Fruit fly (Drosophila melanogaster) whole organism, embryonic: ENCODE data around the gene CG14659.
A peak's percentile ranks its signal among the peaks of the same experiment; 100 is the strongest.

Source experiments
- Ada2b ChIP-seq: fragments of 200-800 bp; sonication (Bioruptor generic); IDR thresholded peaks from 2 replicates; pipeline ENCODE4 v1.3.6; 2022; ENCODE audit warnings: missing biosample characterization, missing genetic modification characterization
- Awh ChIP-seq: fragments of 200-800 bp; sonication (Bioruptor generic); IDR thresholded peaks from 2 replicates; pipeline ENCODE4, ENCODE4 v1.3.6; 2022; ENCODE audit warnings: missing biosample characterization, missing genetic modification characterization
- CG10431 ChIP-seq: fragments of 200-800 bp; sonication (Bioruptor generic); optimal IDR thresholded peaks from 3 replicates; lab custom pipeline; 2018; ENCODE audit warnings: missing biosample characterization, mild to moderate bottlenecking, missing genetic modification characterization
- CG11560 ChIP-seq: fragments of 200-800 bp; sonication (Bioruptor generic); IDR thresholded peaks from 3 replicates; pipeline ENCODE4 v1.3.6; 2022; ENCODE audit warnings: missing biosample characterization, missing genetic modification characterization
- CG14667 ChIP-seq: fragments of 200-800 bp; sonication (Bioruptor generic); IDR thresholded peaks from 2 replicates; pipeline ENCODE4 v1.3.6; 2022; ENCODE audit warnings: missing biosample characterization, missing genetic modification characterization
- CG3163 ChIP-seq: fragments of 200-800 bp; sonication (Bioruptor generic); optimal IDR thresholded peaks from 3 replicates; lab custom pipeline; 2016; ENCODE audit warnings: missing biosample characterization, missing genetic modification characterization
- CG4730 ChIP-seq: fragments of 200-800 bp; sonication (Bioruptor generic); IDR thresholded peaks from 2 replicates; pipeline ENCODE4 v1.3.6; 2022; ENCODE audit warnings: missing biosample characterization, missing genetic modification characterization
- CG7786 ChIP-seq: fragments of 200-800 bp; sonication (Bioruptor generic); optimal IDR thresholded peaks from 2 replicates; lab custom pipeline; 2016; ENCODE audit warnings: missing biosample characterization, missing genetic modification characterization
- CG9817 ChIP-seq: fragments of 200-800 bp; sonication (Bioruptor generic); optimal IDR thresholded peaks from 2 replicates; lab custom pipeline; 2018; ENCODE audit warnings: missing biosample characterization, mild to moderate bottlenecking, missing genetic modification characterization, moderate library complexity
- Dfd ChIP-seq, 2 experiments: fragments of >200 bp; optimal IDR thresholded peaks; 2 replicates each; lab custom pipeline; 2017; ENCODE audit warnings: missing biosample characterization in 2 of 2, missing genetic modification characterization in 2 of 2
- Dip2 ChIP-seq: fragments of 200-800 bp; sonication (Bioruptor generic); IDR thresholded peaks from 2 replicates; pipeline ENCODE4 v1.3.6; 2022; ENCODE audit warnings: missing biosample characterization, missing genetic modification characterization
- H2.0 ChIP-seq: fragments of 200-800 bp; sonication (Bioruptor generic); IDR thresholded peaks from 2 replicates; pipeline ENCODE4 v1.3.6; 2022; ENCODE audit warnings: missing biosample characterization, missing genetic modification characterization
- HmgZ ChIP-seq: fragments of 200-800 bp; sonication (Bioruptor generic); optimal IDR thresholded peaks from 2 replicates; lab custom pipeline; 2018; ENCODE audit warnings: missing biosample characterization, mild to moderate bottlenecking, missing genetic modification characterization
- Hr39 ChIP-seq: fragments of >200 bp; optimal IDR thresholded peaks from 2 replicates; lab custom pipeline; 2017
- Spps ChIP-seq: fragments of 200-800 bp; sonication (Bioruptor generic); optimal IDR thresholded peaks from 2 replicates; lab custom pipeline; 2018; ENCODE audit warnings: missing biosample characterization, mild to moderate bottlenecking, missing genetic modification characterization
- Usf ChIP-seq: fragments of 200-800 bp; sonication (Bioruptor generic); optimal IDR thresholded peaks from 2 replicates; lab custom pipeline; 2017; ENCODE audit warnings: missing genotype, missing biosample characterization, missing genetic modification characterization
- ash1 ChIP-seq: fragments of 200-800 bp; sonication (Bioruptor generic); optimal IDR thresholded peaks from 2 replicates; lab custom pipeline; 2018; ENCODE audit warnings: missing biosample characterization, mild to moderate bottlenecking, missing genetic modification characterization
- bsh ChIP-seq, 2 experiments: fragments of 200-800 bp; sonication (Bioruptor generic); optimal IDR thresholded peaks; 2 replicates each; lab custom pipeline; 2017 to 2018; ENCODE audit warnings: mild to moderate bottlenecking in 2 of 2, missing biosample characterization in 2 of 2, missing genetic modification characterization in 2 of 2, moderate library complexity in 1 of 2
- corto ChIP-seq: fragments of 200-800 bp; sonication (Bioruptor generic); optimal IDR thresholded peaks from 2 replicates; lab custom pipeline; 2016; ENCODE audit warnings: missing biosample characterization, mild to moderate bottlenecking, missing genetic modification characterization, moderate library complexity
- dati ChIP-seq: fragments of 200-800 bp; sonication (Bioruptor generic); IDR thresholded peaks from 2 replicates; pipeline ENCODE4 v1.3.6; 2022; ENCODE audit warnings: missing biosample characterization, missing genetic modification characterization
- hb ChIP-seq: fragments of 200-800 bp; sonication (Bioruptor generic); IDR thresholded peaks from 3 replicates; pipeline ENCODE4 v1.3.6; 2022; ENCODE audit warnings: missing biosample characterization, missing genetic modification characterization; ENCODE audit not compliant: partially characterized antibody
- hth ChIP-seq: fragments of >200 bp; optimal IDR thresholded peaks from 2 replicates; lab custom pipeline; 2017; ENCODE audit warnings: inconsistent platforms
- jumu ChIP-seq: fragments of 200-800 bp; sonication (Bioruptor generic); optimal IDR thresholded peaks from 3 replicates; lab custom pipeline; 2016; ENCODE audit warnings: missing biosample characterization, missing genetic modification characterization
- lbe ChIP-seq: fragments of 200-800 bp; sonication (Bioruptor generic); optimal IDR thresholded peaks from 2 replicates; lab custom pipeline; 2016; ENCODE audit warnings: missing biosample characterization, mild to moderate bottlenecking, missing genetic modification characterization
- nom ChIP-seq: fragments of 200-800 bp; sonication (Bioruptor generic); optimal IDR thresholded peaks from 2 replicates; lab custom pipeline; 2017; ENCODE audit warnings: missing biosample characterization, missing genetic modification characterization, mild to moderate bottlenecking, moderate library complexity, missing genetic modification reagents
- oc ChIP-seq: fragments of 200-800 bp; sonication (Bioruptor generic); optimal IDR thresholded peaks from 2 replicates; lab custom pipeline; 2018; ENCODE audit warnings: missing biosample characterization, mild to moderate bottlenecking, missing genetic modification characterization, moderate library complexity
- pzg ChIP-seq: fragments of 200-800 bp; sonication (Bioruptor generic); optimal IDR thresholded peaks from 3 replicates; lab custom pipeline; 2018; ENCODE audit warnings: missing biosample characterization, mild to moderate bottlenecking, missing genetic modification characterization, moderate library complexity
- slou ChIP-seq: fragments of 200-800 bp; sonication (Bioruptor generic); optimal IDR thresholded peaks from 3 replicates; lab custom pipeline; 2016; ENCODE audit warnings: missing biosample characterization, missing genetic modification characterization
- so ChIP-seq: fragments of 200-800 bp; sonication (Bioruptor generic); IDR thresholded peaks from 3 replicates; pipeline ENCODE4 v1.3.6; 2022; ENCODE audit warnings: missing biosample characterization, missing genetic modification characterization
- sr ChIP-seq: fragments of 200-800 bp; sonication (Bioruptor generic); IDR thresholded peaks from 3 replicates; pipeline ENCODE4 v1.3.6; 2022; ENCODE audit warnings: missing biosample characterization, missing genetic modification characterization
- sug ChIP-seq: fragments of 200-800 bp; optimal IDR thresholded peaks from 2 replicates; lab custom pipeline; 2019; ENCODE audit warnings: missing biosample characterization, mild to moderate bottlenecking, missing genetic modification characterization, moderate library complexity
- vfl ChIP-seq: fragments of 200-800 bp; sonication (Bioruptor generic); optimal IDR thresholded peaks from 2 replicates; lab custom pipeline; 2016; ENCODE audit warnings: missing biosample characterization, missing genetic modification characterization
- wor ChIP-seq: fragments of 200-800 bp; sonication (Bioruptor generic); IDR thresholded peaks from 2 replicates; pipeline ENCODE4 v1.3.6; 2022; ENCODE audit warnings: missing biosample characterization, missing genetic modification characterization
- z ChIP-seq: fragments of 200-800 bp; sonication (Bioruptor generic); IDR thresholded peaks from 3 replicates; pipeline ENCODE4 v1.3.6; 2022; ENCODE audit warnings: missing biosample characterization, missing genetic modification characterization

Gene CG14659

DNA sequence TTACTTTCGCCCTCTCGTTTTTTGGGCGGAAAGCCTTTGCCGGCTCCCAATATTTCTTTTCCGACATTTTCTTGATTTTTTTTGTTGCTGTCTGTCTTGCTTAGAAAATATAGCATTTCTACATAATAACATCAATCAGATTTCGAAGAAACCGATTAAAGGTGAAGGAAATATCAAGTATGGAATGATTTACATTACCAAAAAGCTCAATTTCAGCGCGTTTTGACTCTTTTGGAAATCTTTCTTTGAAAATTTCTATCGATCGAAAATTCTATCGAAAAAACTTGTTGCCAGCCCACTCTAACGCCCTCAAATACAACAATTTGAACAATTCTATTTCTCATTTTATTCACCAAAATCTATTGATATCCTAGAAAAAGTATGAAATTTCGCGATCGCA is at the start of gene CG14659:
Gene CG14659, minus strand, starts transcription at position 101 of the 400 bp plus-strand sequence.
- TF ChIP-seq HmgZ (tag; lab: Kevin White, UChicago) (no peak), jumu (GFP tag; lab: Kevin White, UChicago) (no peak), Dip2 (GFP tag; lab: Robert Waterston, UW) (no peak), CG14667 (no peak), pzg (GFP tag; lab: Kevin White, UChicago) (no peak), H2.0 (GFP tag; lab: Robert Waterston, UW) (no peak), Usf (no peak), wor (no peak), Spps (no peak), dati (GFP tag; lab: Robert Waterston, UW) (no peak), hth (no peak)
- TF ChIP-seq, all 482 proteins: peak for 0

- TF ChIP-seq z (GFP tag; lab: Robert Waterston, UW) (0 out of 3 replicates have a peak, but pooled peaks have one; percentile 11), slou (GFP tag; lab: Kevin White, UChicago) (no peak), hth (peak; percentile 6), CG7786 (GFP tag; lab: Kevin White, UChicago) (no peak), CG14667 (no peak)
Measured at dm6 chr3R:4878433-4878832, 47.3 kb upstream of the CG14659 start, which contains the start of gene laf. Gene laf (minus strand): TSS chr3R:4878533.

- TF ChIP-seq lbe (peak; percentile 36), nom (GFP tag; lab: Kevin White, UChicago) (peak; percentile 6), slou (GFP tag; lab: Kevin White, UChicago) (no peak), bsh (GFP tag; optimal IDR thresholded peaks at IDR 0.05; lab: Kevin White, UChicago) (peak in 1 of 2 experiments; percentile 12), corto (peak; percentile 12)
Measured at dm6 chr3R:4873756-4874155, 42.7 kb upstream of the CG14659 start.

- TF ChIP-seq Hr39 (lab: Kevin White, UChicago) (peak; percentile 71), Dfd (GFP tag; optimal IDR thresholded peaks at IDR 0.05; lab: Kevin White, UChicago) (peak in 1 of 2 experiments; percentile 30), vfl (GFP tag; lab: Kevin White, UChicago) (no peak), CG11560 (tag; lab: Robert Waterston, UW) (0 out of 3 replicates have a peak, but pooled peaks have one; percentile 12), CG4730 (GFP tag; lab: Robert Waterston, UW) (0 out of 2 replicates have a peak, but pooled peaks have one; percentile 12), Ada2b (GFP tag; lab: Robert Waterston, UW) (no peak), CG9817 (no peak)
- TF ChIP-seq, all 482 proteins: peak for 4
Measured at dm6 chr3R:4868663-4869225, 37.6 kb upstream of the CG14659 start.

DNA sequence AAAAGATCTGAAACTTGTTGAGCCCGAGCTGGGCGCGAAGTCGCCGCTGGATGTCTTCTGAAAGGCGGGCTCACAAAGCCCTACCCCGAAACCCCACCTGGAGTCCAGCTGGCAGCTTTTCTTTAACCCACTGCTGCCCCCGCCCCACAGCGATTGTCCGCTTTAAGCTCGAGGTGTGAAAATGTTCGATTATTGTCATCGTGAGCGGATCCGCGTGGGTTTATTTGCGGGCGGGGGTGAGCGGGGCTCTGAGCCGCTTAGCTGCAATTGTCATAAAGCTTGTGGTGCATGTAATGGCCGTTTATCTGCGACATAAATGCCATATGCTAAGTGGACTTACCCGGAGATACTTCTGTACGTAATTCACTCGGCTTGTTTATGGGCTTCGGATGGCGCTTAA is 35.8 kb upstream of the CG14659 start:
- no peak for TF ChIP-seq ash1 (GFP tag; lab: Kevin White, UChicago)
- 0 out of 3 replicates have a peak, but pooled peaks have one; percentile 35 for TF ChIP-seq hb (GFP tag; lab: Robert Waterston, UW)
- 0 out of 2 replicates have a peak, but pooled peaks have one; percentile 34 for TF ChIP-seq Awh (GFP tag; lab: Robert Waterston, UW)
- peak; percentile 98 for TF ChIP-seq oc (tag; lab: Kevin White, UChicago)
- TF ChIP-seq CG10431 (GFP tag; lab: Kevin White, UChicago), result no peak
- TF ChIP-seq sr (GFP tag; lab: Robert Waterston, UW), result peak; percentile 35; the same call in 1 of the 3 replicates
- TF ChIP-seq so (GFP tag; lab: Robert Waterston, UW), result no peak
- no peak for TF ChIP-seq CG3163
- TF ChIP-seq sug (tag; lab: Kevin White, UChicago), result no peak
